Worm (Caenorhabditis elegans) whole organism, midembryonic: ENCODE results near the gene F46B6.9.

ENCODE experiments used
- flt-1 ChIP-seq: fragments of 200-800 bp; sonication (Bioruptor generic); IDR thresholded peaks from 2 replicates; pipeline ENCODE4 v1.3.6; 2022; ENCODE audit warnings: missing genetic modification characterization, missing compliant biosample characterization
- klf-2 ChIP-seq: fragments of 200-800 bp; sonication (Bioruptor generic); conservative IDR thresholded peaks from 2 replicates; pipeline ENCODE4 v1.3.6; 2022; ENCODE audit warnings: missing genetic modification reagents, missing genetic modification characterization, missing compliant biosample characterization
- med-1 ChIP-seq: sonication (generic microtip); optimal IDR thresholded peaks from 2 replicates; lab custom pipeline; 2017; ENCODE audit warnings: missing genetic modification characterization, mild to moderate bottlenecking, missing compliant biosample characterization, antibody characterized with exemption, missing genetic modification reagents; ENCODE audit not compliant: insufficient read depth
- tab-1 ChIP-seq: fragments of 200-800 bp; sonication (Bioruptor generic); IDR thresholded peaks from 2 replicates; pipeline ENCODE4 v1.3.6; 2022; ENCODE audit warnings: missing genetic modification characterization, missing compliant biosample characterization
- ztf-29 ChIP-seq: fragments of 200-800 bp; sonication (Bioruptor generic); IDR thresholded peaks from 2 replicates; pipeline ENCODE4 v1.3.6; 2022; ENCODE audit warnings: missing genetic modification reagents, missing genetic modification characterization, missing compliant biosample characterization

- TF ChIP-seq klf-2 = no peak
- TF ChIP-seq tab-1 (GFP tag; lab: Robert Waterston, UW) = no peak
- no peak for TF ChIP-seq flt-1 (GFP tag; lab: Robert Waterston, UW)
- TF ChIP-seq ztf-29 = no peak
- no peak for TF ChIP-seq med-1
Measured at ce11 chrV:9782045-9782444, 14.6 kb upstream of the F46B6.9 start.
